Fruit fly (Drosophila melanogaster) whole organism, larva: ENCODE measurements around the gene Atac1.

ENCODE experiments used
- noc ChIP-seq: fragments of 200-800 bp; sonication (Bioruptor generic); optimal IDR thresholded peaks from 3 replicates; lab custom pipeline; 2019; ENCODE audit warnings: missing biosample characterization, mild to moderate bottlenecking, missing genetic modification characterization, moderate library complexity

Atac1 gene

dm6 chr2L:6960165-6960564 lies at the start of gene Atac1, which contains the start of gene Hmgcl:
TSS of gene Atac1 (minus strand) at chr2L:6960328.
TSS of gene Hmgcl (plus strand) at chr2L:6960377.
- TF ChIP-seq noc (tag; lab: Kevin White, UChicago) = no peak

dm6 chr2L:7007564-7007963 lies 47.4 kb upstream of the Atac1 start:
- no peak for TF ChIP-seq noc (tag; lab: Kevin White, UChicago)

dm6 chr2L:7005489-7005888 lies 45.4 kb upstream of the Atac1 start:
- TF ChIP-seq noc (tag; lab: Kevin White, UChicago) = no peak

dm6 chr2L:7004304-7004703 lies 44.2 kb upstream of the Atac1 start:
- TF ChIP-seq noc (tag; lab: Kevin White, UChicago) = no peak

dm6 chr2L:6998736-6999135 lies 38.6 kb upstream of the Atac1 start:
- TF ChIP-seq noc (tag; lab: Kevin White, UChicago) = no peak

- TF ChIP-seq noc (tag; lab: Kevin White, UChicago) = no peak
Measured at dm6 chr2L:6991085-6991484, 31.0 kb upstream of the Atac1 start.

- no peak for TF ChIP-seq noc (tag; lab: Kevin White, UChicago)
Measured at dm6 chr2L:6971597-6972036, 11.5 kb upstream of the Atac1 start, which contains the start of gene snRNP-U1-70K. TSS of gene snRNP-U1-70K (minus strand) at chr2L:6971737.

dm6 chr2L:6970813-6971212 lies 10.7 kb upstream of the Atac1 start:
- no peak for TF ChIP-seq noc (tag; lab: Kevin White, UChicago)

dm6 chr2L:6968013-6968517 lies 7.9 kb upstream of the Atac1 start:
- TF ChIP-seq noc (tag; lab: Kevin White, UChicago) = no peak

- no peak for TF ChIP-seq noc (tag; lab: Kevin White, UChicago)
Measured at dm6 chr2L:6967422-6968012, 7.4 kb upstream of the Atac1 start, which contains the start of gene Sumo. TSS of gene Sumo (minus strand) at chr2L:6967644.

- TF ChIP-seq noc (tag; lab: Kevin White, UChicago) = no peak
Measured at dm6 chr2L:6966309-6966708, 6.2 kb upstream of the Atac1 start.

- TF ChIP-seq noc (tag; lab: Kevin White, UChicago) = no peak
Measured at dm6 chr2L:6964632-6965031, 4.5 kb upstream of the Atac1 start.

dm6 chr2L:6964022-6964434 lies 3.9 kb upstream of the Atac1 start, which contains the start of the genes sip2 and Coprox:
TSS of gene sip2 (minus strand) at chr2L:6964074.
TSS of gene Coprox (plus strand) at chr2L:6964421.
- TF ChIP-seq noc (tag; lab: Kevin White, UChicago) = peak; percentile 59

dm6 chr2L:6956725-6957124 lies 3.4 kb downstream of the Atac1 start, which contains the start of the genes CG13775 and CG3430:
TSS of gene CG13775 (minus strand) at chr2L:6956950.
TSS of gene CG3430 (plus strand) at chr2L:6957008.
- TF ChIP-seq noc (tag; lab: Kevin White, UChicago) = no peak

- TF ChIP-seq noc (tag; lab: Kevin White, UChicago) = peak; percentile 89
Measured at dm6 chr2L:6950096-6950495, 10.0 kb downstream of the Atac1 start, which contains the start of the genes Gas41 and SA1. TSS of gene Gas41 (minus strand) at chr2L:6950207. TSS of gene SA1 (plus strand) at chr2L:6950421.

- no peak for TF ChIP-seq noc (tag; lab: Kevin White, UChicago)
Measured at dm6 chr2L:6948540-6948942, 11.6 kb downstream of the Atac1 start, which contains the start of gene ihog. TSS of gene ihog (minus strand) at chr2L:6948808.

dm6 chr2L:6945088-6945487 lies 15.0 kb downstream of the Atac1 start, which contains the start of gene Fgop2:
TSS of gene Fgop2 (minus strand) at chr2L:6945289.
- no peak for TF ChIP-seq noc (tag; lab: Kevin White, UChicago)
